Worm (Caenorhabditis elegans) whole organism, mixed stage, embryonic: ENCODE results near the gene fkb-4.

Source experiments
- M03D4.4 ChIP-seq: sonication (generic microtip); optimal IDR thresholded peaks from 2 replicates; lab custom pipeline; 2017; ENCODE audit warnings: mild to moderate bottlenecking, missing genetic modification characterization, missing compliant biosample characterization
- bed-3 ChIP-seq: fragments of 200-800 bp; sonication (Bioruptor generic); optimal IDR thresholded peaks from 3 replicates; lab custom pipeline; 2018; ENCODE audit warnings: mild to moderate bottlenecking, missing genetic modification characterization, moderate library complexity, missing compliant biosample characterization
- blmp-1 ChIP-seq: fragments of 150-350 bp; optimal IDR thresholded peaks from 2 replicates; lab custom pipeline; 2014; ENCODE audit warnings: missing biosample characterization, missing genetic modification characterization
- ceh-39 ChIP-seq: fragments of 150-350 bp; optimal IDR thresholded peaks from 2 replicates; lab custom pipeline; 2014; ENCODE audit warnings: missing biosample characterization, missing genetic modification characterization
- ceh-43 ChIP-seq: fragments of 200-800 bp; sonication (Bioruptor generic); optimal IDR thresholded peaks from 2 replicates; lab custom pipeline; 2018; ENCODE audit warnings: mild to moderate bottlenecking, missing genetic modification characterization, moderate library complexity, missing compliant biosample characterization
- ceh-83 ChIP-seq: fragments of 200-800 bp; sonication (Bioruptor generic); optimal IDR thresholded peaks from 2 replicates; lab custom pipeline; 2018; ENCODE audit warnings: mild to moderate bottlenecking, missing genetic modification characterization, missing compliant biosample characterization
- ces-1 ChIP-seq: fragments of 150-350 bp; optimal IDR thresholded peaks from 2 replicates; lab custom pipeline; 2014; ENCODE audit warnings: missing biosample characterization, missing genetic modification reagents, missing genetic modification characterization
- cnd-1 ChIP-seq: fragments of 200-800 bp; sonication (Bioruptor generic); optimal IDR thresholded peaks from 2 replicates; lab custom pipeline; 2018; ENCODE audit warnings: mild to moderate bottlenecking, missing genetic modification characterization, missing compliant biosample characterization
- drap-1 ChIP-seq: fragments of 200-800 bp; sonication (Bioruptor generic); optimal IDR thresholded peaks from 3 replicates; lab custom pipeline; 2018; ENCODE audit warnings: mild to moderate bottlenecking, missing genetic modification characterization, missing compliant biosample characterization
- elt-1 ChIP-seq: sonication (generic microtip); optimal IDR thresholded peaks from 2 replicates; lab custom pipeline; 2017; ENCODE audit warnings: missing genetic modification characterization, mild to moderate bottlenecking, missing compliant biosample characterization, antibody characterized with exemption, moderate library complexity, borderline replicate concordance; ENCODE audit not compliant: insufficient read depth
- elt-3 ChIP-seq: fragments of 150-350 bp; optimal IDR thresholded peaks from 2 replicates; lab custom pipeline; 2014; ENCODE audit warnings: missing biosample characterization, missing genetic modification characterization
- flh-1 ChIP-seq: fragments of 200-800 bp; sonication (Bioruptor generic); optimal IDR thresholded peaks from 2 replicates; lab custom pipeline; 2018; ENCODE audit warnings: mild to moderate bottlenecking, missing genetic modification characterization, moderate library complexity, missing compliant biosample characterization
- ham-2 ChIP-seq: fragments of 200-800 bp; sonication (Bioruptor generic); optimal IDR thresholded peaks from 2 replicates; lab custom pipeline; 2018; ENCODE audit warnings: mild to moderate bottlenecking, missing genetic modification characterization, missing compliant biosample characterization
- hlh-1 ChIP-seq: fragments of 150-350 bp; optimal IDR thresholded peaks from 2 replicates; lab custom pipeline; 2014; ENCODE audit warnings: missing biosample characterization, missing genetic modification reagents, missing genetic modification characterization
- lin-13 ChIP-seq: fragments of 150-350 bp; optimal IDR thresholded peaks from 2 replicates; lab custom pipeline; 2014; ENCODE audit warnings: missing biosample characterization, missing genetic modification characterization
- lin-32 ChIP-seq: fragments of 200-800 bp; sonication (Bioruptor generic); optimal IDR thresholded peaks from 2 replicates; lab custom pipeline; 2018; ENCODE audit warnings: mild to moderate bottlenecking, missing genetic modification characterization, missing compliant biosample characterization
- lsy-2 ChIP-seq: fragments of 150-350 bp; optimal IDR thresholded peaks from 2 replicates; lab custom pipeline; 2014; ENCODE audit warnings: missing biosample characterization, missing genetic modification characterization
- mab-5 ChIP-seq: fragments of 150-350 bp; optimal IDR thresholded peaks from 2 replicates; lab custom pipeline; 2014; ENCODE audit warnings: missing biosample characterization, missing genetic modification characterization
- mep-1 ChIP-seq: fragments of 150-350 bp; optimal IDR thresholded peaks from 2 replicates; lab custom pipeline; 2017; ENCODE audit warnings: missing biosample characterization, missing genetic modification reagents, missing genetic modification characterization, inconsistent platforms
- mls-2 ChIP-seq: sonication (generic microtip); optimal IDR thresholded peaks from 2 replicates; lab custom pipeline; 2016; ENCODE audit warnings: mild to moderate bottlenecking, missing genetic modification characterization, moderate library complexity, missing compliant biosample characterization
- nhr-12 ChIP-seq: fragments of 150-350 bp; optimal IDR thresholded peaks from 2 replicates; lab custom pipeline; 2014; ENCODE audit warnings: missing biosample characterization, missing genetic modification characterization
- nhr-2 ChIP-seq: fragments of 150-350 bp; optimal IDR thresholded peaks from 2 replicates; lab custom pipeline; 2014; ENCODE audit warnings: missing biosample characterization, missing genetic modification characterization
- nhr-237 ChIP-seq: fragments of 150-350 bp; optimal IDR thresholded peaks from 2 replicates; lab custom pipeline; 2014; ENCODE audit warnings: missing biosample characterization, missing genetic modification characterization
- nhr-28 ChIP-seq: fragments of 150-350 bp; optimal IDR thresholded peaks from 2 replicates; lab custom pipeline; 2014; ENCODE audit warnings: missing biosample characterization, missing genetic modification characterization
- nhr-76 ChIP-seq: sonication (generic microtip); optimal IDR thresholded peaks from 2 replicates; lab custom pipeline; 2017; ENCODE audit warnings: missing biosample characterization, missing genetic modification characterization
- pha-4 ChIP-seq: fragments of 150-350 bp; optimal IDR thresholded peaks from 2 replicates; lab custom pipeline; 2018; ENCODE audit warnings: missing biosample characterization, missing genetic modification reagents, missing genetic modification characterization
- sem-2 ChIP-seq: fragments of 200-800 bp; sonication (Bioruptor generic); optimal IDR thresholded peaks from 2 replicates; lab custom pipeline; 2018; ENCODE audit warnings: mild to moderate bottlenecking, missing genetic modification characterization, missing compliant biosample characterization
- snpc-4 ChIP-seq: fragments of 150-350 bp; optimal IDR thresholded peaks from 2 replicates; lab custom pipeline; 2014; ENCODE audit warnings: missing biosample characterization, missing genetic modification characterization
- sptf-1 ChIP-seq: sonication (generic microtip); optimal IDR thresholded peaks from 2 replicates; lab custom pipeline; 2017; ENCODE audit warnings: mild to moderate bottlenecking, missing genetic modification characterization, moderate library complexity, missing compliant biosample characterization
- tbx-8 ChIP-seq: fragments of 200-800 bp; sonication (Bioruptor generic); optimal IDR thresholded peaks from 2 replicates; lab custom pipeline; 2018; ENCODE audit warnings: mild to moderate bottlenecking, missing genetic modification characterization, moderate library complexity, missing compliant biosample characterization
- unc-120 ChIP-seq: sonication (generic microtip); optimal IDR thresholded peaks from 2 replicates; lab custom pipeline; 2017; ENCODE audit warnings: missing genetic modification characterization, missing compliant biosample characterization; ENCODE audit not compliant: poor library complexity, severe bottlenecking
- unc-39 ChIP-seq: fragments of 150-350 bp; optimal IDR thresholded peaks from 2 replicates; lab custom pipeline; 2014; ENCODE audit warnings: missing biosample characterization, missing genetic modification characterization
- unc-62 ChIP-seq: fragments of 150-350 bp; optimal IDR thresholded peaks from 2 replicates; lab custom pipeline; 2014; ENCODE audit warnings: missing biosample characterization, missing genetic modification reagents, missing genetic modification characterization
- zip-8 ChIP-seq: fragments of 150-350 bp; optimal IDR thresholded peaks from 2 replicates; lab custom pipeline; 2014; ENCODE audit warnings: missing biosample characterization, missing genetic modification characterization
- ztf-11 ChIP-seq: fragments of 150-350 bp; optimal IDR thresholded peaks from 2 replicates; lab custom pipeline; 2014; ENCODE audit warnings: missing biosample characterization, missing genetic modification characterization

Gene fkb-4

ce11 chrV:12819792-12820453, 33.0 kb upstream of the fkb-4 start, which contains the start of the genes ZC443.4 and ugt-18:
TSS of gene ZC443.4 (minus strand) at chrV:12819886.
TSS of gene ugt-18 (plus strand) at chrV:12820260.
- TF ChIP-seq M03D4.4 (no peak), mab-5 (no peak), elt-3 (tag; lab: Kevin White, UChicago) (no peak), nhr-76 (tag; lab: Kevin White, UChicago) (no peak), nhr-237 (no peak), elt-1 (tag; lab: Kevin White, UChicago) (no peak)

- no peak for TF ChIP-seq flh-1
- no peak for TF ChIP-seq lin-32 (GFP tag; lab: Kevin White, UChicago)
- TF ChIP-seq ham-2, result peak; percentile 20
- no peak for TF ChIP-seq cnd-1 (tag; lab: Kevin White, UChicago)
- no peak for TF ChIP-seq elt-1 (tag; lab: Kevin White, UChicago)
- TF ChIP-seq, all 35 proteins: peak for 1
These were observed 32.2 kb upstream of the fkb-4 start for ce11 chrV:12819155-12819554.

ce11 chrV:12818486-12818885, 31.6 kb upstream of the fkb-4 start:
- TF ChIP-seq ces-1 (GFP tag; lab: Kevin White, UChicago) (peak; percentile 96), lin-13 (no peak)
- TF ChIP-seq, all 35 proteins: peak for 1

DNA sequence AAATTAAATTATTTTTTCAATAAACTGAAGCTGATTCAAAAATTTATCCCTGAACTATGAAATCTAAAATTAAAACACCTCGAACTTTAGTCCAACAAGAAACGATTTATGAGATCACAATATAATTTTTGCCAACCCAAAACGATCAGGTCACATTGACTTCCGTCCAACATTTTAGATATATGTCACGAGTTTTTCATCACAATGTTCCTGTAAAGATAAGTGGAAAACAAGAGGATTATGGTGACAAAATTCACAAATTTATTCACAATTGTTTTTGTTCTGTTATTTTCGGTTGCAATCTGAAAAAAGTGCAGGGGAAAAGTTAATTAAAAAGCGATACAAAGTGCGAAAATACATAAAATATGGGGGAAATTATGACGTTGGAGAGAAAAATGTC, 29.7 kb upstream of the fkb-4 start:
- TF ChIP-seq unc-120 (tag; lab: Kevin White, UChicago) (no peak), pha-4 (tag; lab: Kevin White, UChicago) (no peak), sem-2 (no peak)

DNA sequence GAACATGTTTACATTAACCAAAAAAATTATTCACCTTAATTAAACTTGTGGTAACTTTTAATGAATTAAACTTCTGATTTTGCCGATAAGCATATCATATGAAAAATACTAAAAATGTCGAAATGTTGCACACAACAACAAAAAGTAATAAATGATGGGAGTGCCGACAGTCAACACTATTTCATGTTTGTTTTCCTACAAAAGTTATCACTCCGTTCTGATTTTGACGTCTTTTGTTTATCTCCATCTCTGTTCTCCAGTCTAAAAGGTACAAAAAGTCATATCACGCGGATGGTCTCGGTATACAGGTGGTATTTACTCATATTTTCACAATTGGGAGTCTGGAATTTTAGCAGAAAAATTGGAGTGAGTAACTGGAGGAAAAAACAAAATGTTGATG, 28.5 kb upstream of the fkb-4 start:
- TF ChIP-seq sptf-1 (tag; lab: Kevin White, UChicago), result no peak
- TF ChIP-seq pha-4 (tag; lab: Kevin White, UChicago), result no peak
- no peak for TF ChIP-seq mls-2
- TF ChIP-seq, all 35 proteins: peak for 0

DNA sequence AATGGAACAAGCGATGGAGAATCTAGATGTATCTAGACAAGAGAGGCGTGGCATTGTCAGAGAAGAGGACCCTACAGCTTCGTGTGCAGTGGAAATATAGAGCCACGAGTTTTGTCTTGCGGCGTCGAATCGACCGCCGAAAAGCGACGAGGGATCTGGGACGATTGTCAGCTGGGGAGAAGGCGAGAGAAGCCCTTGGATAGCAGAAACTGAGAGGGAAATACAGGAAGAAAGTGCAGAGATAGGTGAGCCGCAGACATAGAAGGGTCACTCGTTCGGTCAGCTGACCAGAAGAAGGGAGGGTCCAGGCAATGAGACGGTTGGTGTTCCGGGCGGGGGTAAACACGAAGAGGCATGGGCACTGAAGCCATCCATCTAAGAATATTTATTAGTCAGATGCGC, 27.6 kb upstream of the fkb-4 start:
- no peak for TF ChIP-seq mab-5
- no peak for TF ChIP-seq blmp-1
- TF ChIP-seq unc-39 (tag; lab: Kevin White, UChicago), result no peak
- TF ChIP-seq lin-32 (GFP tag; lab: Kevin White, UChicago), result no peak
- TF ChIP-seq M03D4.4, result no peak
- peak; percentile 55 for TF ChIP-seq unc-62
- TF ChIP-seq elt-1 (tag; lab: Kevin White, UChicago), result no peak
- no peak for TF ChIP-seq lin-13
- TF ChIP-seq sptf-1 (tag; lab: Kevin White, UChicago), result peak; percentile 47
- peak; percentile 39 for TF ChIP-seq ces-1 (GFP tag; lab: Kevin White, UChicago)
- peak; percentile 40 for TF ChIP-seq drap-1 (GFP tag; lab: Kevin White, UChicago)
- TF ChIP-seq ceh-43 (GFP tag; lab: Kevin White, UChicago), result no peak
- TF ChIP-seq flh-1, result no peak
- no peak for TF ChIP-seq nhr-76 (tag; lab: Kevin White, UChicago)
- TF ChIP-seq nhr-28 (tag; lab: Kevin White, UChicago), result no peak
- no peak for TF ChIP-seq bed-3 (GFP tag; lab: Kevin White, UChicago)
- TF ChIP-seq snpc-4 (tag; lab: Kevin White, UChicago), result no peak
- no peak for TF ChIP-seq mep-1 (tag; lab: Kevin White, UChicago)
- TF ChIP-seq pha-4 (tag; lab: Kevin White, UChicago), result peak; percentile 69
- TF ChIP-seq ztf-11 (tag; lab: Kevin White, UChicago), result peak; percentile 13
- TF ChIP-seq unc-120 (tag; lab: Kevin White, UChicago), result peak; percentile 85
- no peak for TF ChIP-seq ceh-39 (tag; lab: Kevin White, UChicago)
- no peak for TF ChIP-seq nhr-2 (tag; lab: Kevin White, UChicago)
- no peak for TF ChIP-seq tbx-8 (GFP tag; lab: Kevin White, UChicago)
- TF ChIP-seq ceh-83 (GFP tag; lab: Kevin White, UChicago), result no peak
- TF ChIP-seq cnd-1 (tag; lab: Kevin White, UChicago), result no peak
- TF ChIP-seq mls-2, result no peak
- peak; percentile 75 for TF ChIP-seq ham-2
- no peak for TF ChIP-seq elt-3 (tag; lab: Kevin White, UChicago)
- no peak for TF ChIP-seq sem-2
- no peak for TF ChIP-seq nhr-12 (tag; lab: Kevin White, UChicago)
- TF ChIP-seq hlh-1 (tag; lab: Kevin White, UChicago), result peak; percentile 82
- TF ChIP-seq lsy-2 (tag; lab: Kevin White, UChicago), result peak; percentile 9
- no peak for TF ChIP-seq nhr-237
- no peak for TF ChIP-seq zip-8 (tag; lab: Kevin White, UChicago)
